Worm (Caenorhabditis elegans): ENCODE data around the gene K11D9.3.
"Not testable (repeated sequence)": the region's sequence is repeated elsewhere in the genome, so short reads cannot be mapped to it uniquely, and the experiment has no call there.

DNA sequence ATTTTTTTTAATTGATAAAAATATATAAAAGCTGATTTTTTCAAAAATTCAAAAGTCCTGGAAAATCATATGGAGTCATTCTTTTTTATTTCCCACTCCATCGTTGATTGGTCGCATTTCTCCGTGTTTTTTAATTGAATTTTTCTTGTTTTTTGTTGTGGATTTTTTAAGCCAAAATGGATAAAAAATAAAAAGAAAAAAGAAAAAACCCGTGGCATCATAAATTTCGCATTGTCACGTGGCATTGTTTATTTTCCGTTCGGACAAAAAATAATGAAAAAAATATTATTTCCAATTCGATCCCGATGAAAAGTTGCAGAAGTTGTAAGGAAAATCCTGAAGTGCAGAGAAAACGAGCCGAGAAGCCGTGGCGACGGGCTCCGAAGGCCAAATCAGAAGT is 3.6 kb upstream of the K11D9.3 start, which contains the start of gene klp-7:
- not testable (repeated sequence) for TF ChIP-seq cog-1 (tag; optimal IDR thresholded peaks at IDR 0.05); tab-1 (GFP tag; IDR thresholded peaks at IDR 0.05); ref-1 (GFP tag; conservative IDR thresholded peaks at IDR 0.05); ztf-23 (GFP tag; IDR thresholded peaks at IDR 0.05); flt-1 (GFP tag; IDR thresholded peaks at IDR 0.05); T22C8.4 (GFP tag; IDR thresholded peaks at IDR 0.05)
